Worm (Caenorhabditis elegans) whole organism, early embryonic: ENCODE measurements around the gene gop-3.

ENCODE experiments used
- B0310.2 ChIP-seq: sonication (generic microtip); optimal IDR thresholded peaks from 2 replicates; lab custom pipeline; 2016; ENCODE audit warnings: mild to moderate bottlenecking, missing genetic modification characterization, missing compliant biosample characterization
- F13C5.2 ChIP-seq: sonication (generic microtip); optimal IDR thresholded peaks from 2 replicates; lab custom pipeline; 2017; ENCODE audit warnings: mild to moderate bottlenecking, missing genetic modification characterization, inconsistent platforms, missing compliant biosample characterization
- aly-1 ChIP-seq: sonication (generic microtip); optimal IDR thresholded peaks from 2 replicates; lab custom pipeline; 2016; ENCODE audit warnings: missing genetic modification characterization, missing compliant biosample characterization
- ama-1 ChIP-seq: fragments of 150-350 bp; optimal IDR thresholded peaks from 2 replicates; lab custom pipeline; 2014
- ceh-13 ChIP-seq: fragments of 200-800 bp; sonication (Bioruptor generic); optimal IDR thresholded peaks from 2 replicates; lab custom pipeline; 2018; ENCODE audit warnings: mild to moderate bottlenecking, missing genetic modification characterization, missing compliant biosample characterization
- ceh-36 ChIP-seq: sonication (generic microtip); optimal IDR thresholded peaks from 2 replicates; lab custom pipeline; 2016; ENCODE audit warnings: missing genetic modification characterization, inconsistent platforms, missing compliant biosample characterization
- ets-7 ChIP-seq: sonication (generic microtip); optimal IDR thresholded peaks from 2 replicates; lab custom pipeline; 2016; ENCODE audit warnings: missing genotype, missing genetic modification characterization, missing compliant biosample characterization
- flt-1 ChIP-seq: fragments of 200-800 bp; sonication (Bioruptor generic); IDR thresholded peaks from 2 replicates; pipeline ENCODE4 v1.3.6; 2022; ENCODE audit warnings: missing genetic modification characterization, missing compliant biosample characterization
- hmbx-1 ChIP-seq: sonication (generic microtip); optimal IDR thresholded peaks from 2 replicates; lab custom pipeline; 2016; ENCODE audit warnings: mild to moderate bottlenecking, missing genetic modification characterization, missing compliant biosample characterization
- hmg-4 ChIP-seq: fragments of 200-800 bp; sonication (Bioruptor generic); optimal IDR thresholded peaks from 2 replicates; lab custom pipeline; 2018; ENCODE audit warnings: mild to moderate bottlenecking, missing genetic modification characterization, missing compliant biosample characterization
- hnd-1 ChIP-seq: sonication (generic microtip); optimal IDR thresholded peaks from 2 replicates; lab custom pipeline; 2016; ENCODE audit warnings: missing genetic modification characterization, missing compliant biosample characterization
- pes-1 ChIP-seq: fragments of 200-800 bp; sonication (Bioruptor generic); IDR thresholded peaks from 2 replicates; pipeline ENCODE4 v1.3.6; 2022; ENCODE audit warnings: missing genetic modification reagents, missing genetic modification characterization, missing compliant biosample characterization
- scrt-1 ChIP-seq: fragments of 200-800 bp; sonication (Bioruptor generic); IDR thresholded peaks from 2 replicates; pipeline ENCODE4 v1.3.6; 2022; ENCODE audit warnings: missing genetic modification characterization, missing compliant biosample characterization
- sea-1 ChIP-seq: fragments of 200-800 bp; sonication (Bioruptor generic); conservative IDR thresholded peaks from 2 replicates; pipeline ENCODE4 v1.3.6; 2022; ENCODE audit warnings: missing genetic modification characterization, missing compliant biosample characterization
- tbx-11 ChIP-seq: fragments of 200-800 bp; sonication (Bioruptor generic); IDR thresholded peaks from 2 replicates; pipeline ENCODE4 v1.3.6; 2022; ENCODE audit warnings: missing genetic modification characterization, missing compliant biosample characterization
- tbx-37 ChIP-seq: fragments of 200-800 bp; sonication (Bioruptor generic); conservative IDR thresholded peaks from 2 replicates; pipeline ENCODE4 v1.3.6; 2022; ENCODE audit warnings: missing genetic modification reagents, missing genetic modification characterization, missing compliant biosample characterization
- tra-4 ChIP-seq: sonication (generic microtip); optimal IDR thresholded peaks from 2 replicates; lab custom pipeline; 2017; ENCODE audit warnings: missing genetic modification characterization, missing compliant biosample characterization

gop-3 gene

DNA sequence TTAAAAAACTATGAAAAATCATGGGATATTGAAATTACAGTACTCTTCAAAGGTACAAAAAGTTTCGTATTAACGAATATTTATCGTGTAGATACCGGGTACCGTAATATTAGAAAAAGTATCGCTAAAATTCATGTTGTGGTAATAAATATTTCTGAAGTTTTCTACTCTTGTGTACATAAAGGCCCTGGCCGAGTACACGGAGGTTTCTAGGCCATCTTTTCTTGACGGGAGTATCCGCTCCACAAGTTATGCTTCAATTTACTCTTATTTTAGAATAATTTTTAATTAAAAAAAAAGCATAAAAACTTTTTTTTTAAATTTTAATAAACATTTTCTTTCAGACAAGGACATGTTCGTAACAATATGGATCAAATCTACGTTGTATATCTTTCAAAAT is 27.4 kb upstream of the gop-3 start:
- TF ChIP-seq pes-1 = no peak
- no peak for TF ChIP-seq B0310.2 (tag; lab: Kevin White, UChicago)
- TF ChIP-seq ets-7 (tag; lab: Kevin White, UChicago) = no peak

DNA sequence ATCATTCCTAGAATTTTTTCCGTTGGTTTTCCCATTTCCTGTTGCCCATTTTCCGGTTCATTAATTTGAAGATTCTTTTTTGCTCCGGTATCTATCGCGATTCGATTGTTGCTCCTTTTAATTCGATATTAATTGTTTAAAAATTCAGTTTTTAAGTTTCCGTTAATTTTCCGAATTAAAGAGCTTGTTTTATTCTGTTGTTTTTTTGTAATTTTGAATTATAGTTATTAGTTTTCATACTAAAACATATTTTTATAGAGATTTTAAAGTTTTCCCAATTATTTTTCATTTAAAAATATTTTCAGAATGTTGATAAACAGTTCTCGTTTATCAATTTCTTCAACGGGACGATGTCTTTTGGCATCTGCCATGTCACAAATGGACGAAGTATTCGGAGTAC is 26.2 kb upstream of the gop-3 start, which contains the start of gene mrps-26:
mrps-26 (plus strand) TSS at position 301 of the 400 bp plus-strand sequence.
- no peak for TF ChIP-seq hmbx-1 (tag; lab: Kevin White, UChicago)
- no peak for TF ChIP-seq ama-1
- no peak for TF ChIP-seq B0310.2 (tag; lab: Kevin White, UChicago)
- TF ChIP-seq tbx-11 (GFP tag; lab: Robert Waterston, UW) = no peak

DNA sequence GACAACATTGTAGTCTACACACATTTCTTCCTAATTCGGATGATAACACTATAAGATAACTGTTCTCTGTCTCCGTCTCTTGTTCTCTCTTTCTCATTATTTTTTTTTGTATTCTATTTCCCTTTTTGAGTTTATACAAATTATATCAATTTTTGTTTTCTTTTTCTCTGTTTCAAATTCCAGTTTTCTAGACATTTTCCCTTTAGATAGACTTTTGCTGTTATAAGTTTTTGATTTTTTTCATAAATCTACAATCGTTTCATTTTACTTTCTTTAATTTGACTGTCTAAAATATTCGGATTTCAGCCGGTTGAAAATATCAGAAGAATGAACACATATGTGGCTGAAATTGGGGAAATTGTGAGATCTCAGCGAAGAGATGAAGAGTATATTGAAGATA is 24.4 kb upstream of the gop-3 start, which contains the start of gene prx-10:
prx-10 (plus strand) TSS at position 301 of the 400 bp plus-strand sequence.
- TF ChIP-seq F13C5.2 (tag; lab: Kevin White, UChicago) = no peak
- TF ChIP-seq scrt-1 (GFP tag; lab: Robert Waterston, UW) = no peak
- no peak for TF ChIP-seq aly-1
- TF ChIP-seq pes-1 = no peak
- no peak for TF ChIP-seq ets-7 (tag; lab: Kevin White, UChicago)
- no peak for TF ChIP-seq B0310.2 (tag; lab: Kevin White, UChicago)
- no peak for TF ChIP-seq sea-1
- TF ChIP-seq hmg-4 (GFP tag; lab: Kevin White, UChicago) = no peak
- no peak for TF ChIP-seq tbx-11 (GFP tag; lab: Robert Waterston, UW)
- no peak for TF ChIP-seq tbx-37 (GFP tag; lab: Robert Waterston, UW)
- no peak for TF ChIP-seq tra-4 (tag; lab: Kevin White, UChicago)
- no peak for TF ChIP-seq ceh-36
- no peak for TF ChIP-seq ceh-13 (GFP tag; lab: Kevin White, UChicago)
- TF ChIP-seq flt-1 = no peak
- TF ChIP-seq ama-1 = no peak
- no peak for TF ChIP-seq hnd-1 (tag; lab: Kevin White, UChicago)
- TF ChIP-seq hmbx-1 (tag; lab: Kevin White, UChicago) = no peak

DNA sequence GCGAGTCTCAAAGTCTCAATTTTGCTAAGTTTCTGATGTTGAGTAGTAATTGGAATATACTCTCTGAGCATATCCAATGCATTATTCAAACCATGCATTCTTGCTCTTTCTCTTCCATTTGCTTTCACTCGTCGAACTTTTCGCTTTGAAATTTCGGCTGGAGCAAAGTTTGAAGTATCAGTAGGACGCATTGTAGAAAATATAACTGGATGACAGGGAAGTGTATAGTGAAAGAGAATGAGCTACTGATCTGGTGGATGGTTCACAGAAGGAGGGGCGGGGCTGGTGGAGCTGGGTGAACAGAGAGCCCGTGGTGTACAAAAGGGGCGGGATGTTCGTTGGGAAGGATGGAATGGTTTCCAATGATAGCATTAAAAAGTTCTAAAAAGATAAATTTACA is 18.6 kb upstream of the gop-3 start:
- no peak for TF ChIP-seq B0310.2 (tag; lab: Kevin White, UChicago)
- TF ChIP-seq tbx-37 (GFP tag; lab: Robert Waterston, UW) = no peak
- no peak for TF ChIP-seq ama-1
- no peak for TF ChIP-seq pes-1
- TF ChIP-seq scrt-1 (GFP tag; lab: Robert Waterston, UW) = no peak
- TF ChIP-seq hnd-1 (tag; lab: Kevin White, UChicago) = no peak
- no peak for TF ChIP-seq aly-1
- TF ChIP-seq ceh-36 = no peak
- TF ChIP-seq sea-1 = no peak
- no peak for TF ChIP-seq ets-7 (tag; lab: Kevin White, UChicago)
- TF ChIP-seq flt-1 = no peak
- no peak for TF ChIP-seq hmg-4 (GFP tag; lab: Kevin White, UChicago)
- TF ChIP-seq ceh-13 (GFP tag; lab: Kevin White, UChicago) = no peak
- TF ChIP-seq tbx-11 (GFP tag; lab: Robert Waterston, UW) = no peak
- no peak for TF ChIP-seq F13C5.2 (tag; lab: Kevin White, UChicago)
- TF ChIP-seq hmbx-1 (tag; lab: Kevin White, UChicago) = no peak
- TF ChIP-seq tra-4 (tag; lab: Kevin White, UChicago) = no peak

DNA sequence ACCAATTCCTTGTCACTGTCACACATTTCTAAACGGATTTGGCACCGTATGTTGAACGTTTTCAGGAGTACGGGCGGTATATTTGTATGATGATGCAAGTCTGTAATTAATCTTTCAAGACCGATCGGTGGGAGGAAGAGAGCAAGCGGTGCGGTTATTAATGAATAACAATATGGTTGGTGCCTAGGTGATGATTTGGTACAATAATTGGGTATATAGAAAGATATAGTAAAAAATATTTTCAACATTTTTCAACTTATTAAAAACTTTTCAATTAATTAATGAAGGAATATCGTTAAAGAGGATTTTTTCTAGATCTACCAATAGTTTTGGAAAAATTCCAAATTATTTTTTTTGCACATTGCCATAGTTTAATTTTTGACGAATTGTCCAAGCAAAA is 16.0 kb upstream of the gop-3 start, which contains the start of gene cnd-1:
cnd-1 (minus strand) TSS at position 101 of the 400 bp plus-strand sequence.
- TF ChIP-seq ama-1 (no peak), B0310.2 (tag; lab: Kevin White, UChicago) (no peak), F13C5.2 (tag; lab: Kevin White, UChicago) (no peak), scrt-1 (GFP tag; lab: Robert Waterston, UW) (no peak), ceh-36 (no peak), tra-4 (tag; lab: Kevin White, UChicago) (no peak), flt-1 (no peak), tbx-37 (GFP tag; lab: Robert Waterston, UW) (no peak), aly-1 (no peak), ets-7 (tag; lab: Kevin White, UChicago) (no peak), sea-1 (no peak), hmg-4 (GFP tag; lab: Kevin White, UChicago) (no peak), pes-1 (no peak), hnd-1 (tag; lab: Kevin White, UChicago) (no peak), hmbx-1 (tag; lab: Kevin White, UChicago) (no peak), tbx-11 (GFP tag; lab: Robert Waterston, UW) (no peak), ceh-13 (GFP tag; lab: Kevin White, UChicago) (no peak)

DNA sequence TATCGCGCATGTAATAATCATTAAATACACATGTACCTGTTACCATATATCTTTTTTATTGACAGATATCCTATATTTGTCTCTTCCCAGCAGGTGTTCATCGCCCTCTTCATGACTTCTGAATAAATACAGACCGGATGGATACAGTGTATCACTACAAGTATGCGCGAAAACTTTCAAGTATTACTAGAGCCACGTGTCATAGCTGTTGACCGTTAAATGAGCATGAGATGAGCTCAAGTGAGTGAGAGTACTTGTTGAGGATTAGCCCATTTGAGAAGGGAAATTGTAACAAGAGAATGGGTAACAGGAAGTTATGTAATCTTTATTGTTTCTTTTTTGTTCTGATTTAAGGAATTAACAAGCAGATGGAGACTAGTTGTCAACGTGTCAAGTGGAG is 15.4 kb upstream of the gop-3 start:
- TF ChIP-seq flt-1 (no peak), ceh-13 (GFP tag; lab: Kevin White, UChicago) (no peak), hnd-1 (tag; lab: Kevin White, UChicago) (no peak), scrt-1 (GFP tag; lab: Robert Waterston, UW) (no peak), ama-1 (no peak), sea-1 (no peak), aly-1 (no peak), tbx-11 (GFP tag; lab: Robert Waterston, UW) (no peak), ets-7 (tag; lab: Kevin White, UChicago) (no peak), hmbx-1 (tag; lab: Kevin White, UChicago) (no peak), B0310.2 (tag; lab: Kevin White, UChicago) (no peak)

DNA sequence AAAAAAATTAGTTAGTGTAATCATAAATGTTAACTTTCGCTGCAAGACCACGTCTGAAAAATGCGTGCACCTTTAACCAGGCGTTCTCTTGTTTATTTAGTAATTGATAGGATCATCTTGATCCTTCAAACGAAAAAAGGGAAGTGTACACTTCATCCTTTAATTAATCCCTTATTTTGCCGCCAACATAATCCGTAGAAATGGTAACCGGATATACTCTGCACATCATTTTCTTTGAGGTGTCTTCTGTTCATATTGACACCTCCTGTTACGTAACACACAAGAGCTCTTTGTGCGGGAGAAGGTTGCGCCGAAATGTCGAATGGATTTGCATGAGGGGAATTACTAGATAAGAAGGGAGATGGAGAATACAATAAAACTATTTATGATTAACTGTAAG is 11.8 kb upstream of the gop-3 start:
- TF ChIP-seq pes-1 = no peak
- TF ChIP-seq ceh-36 = peak; percentile 67

DNA sequence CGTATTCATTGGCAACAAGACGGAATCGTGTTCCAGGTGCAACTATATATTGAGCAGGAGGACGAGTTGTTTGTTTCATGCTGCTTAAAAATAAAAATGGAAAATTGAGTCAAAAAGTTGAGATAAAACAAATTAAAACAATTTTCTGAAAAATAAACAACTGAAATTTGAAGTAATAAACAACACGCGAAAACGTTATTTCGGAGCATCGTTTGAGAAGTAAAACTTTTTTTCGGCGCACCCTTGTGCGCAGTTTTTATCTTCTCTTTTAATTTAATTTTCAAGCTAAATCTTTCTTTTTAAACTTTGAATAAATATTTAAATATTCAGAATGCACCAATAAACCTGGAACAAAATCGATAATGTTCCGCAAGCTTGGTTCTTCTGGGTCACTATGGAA is 6.4 kb upstream of the gop-3 start, which contains the start of the genes sumv-1 and gop-1:
sumv-1 (minus strand) TSS at position 80 of the 400 bp plus-strand sequence.
gop-1 (plus strand) TSS at position 331 of the 400 bp plus-strand sequence.
- TF ChIP-seq ceh-36 (no peak), scrt-1 (GFP tag; lab: Robert Waterston, UW) (no peak), pes-1 (no peak), hnd-1 (tag; lab: Kevin White, UChicago) (no peak), ceh-13 (GFP tag; lab: Kevin White, UChicago) (no peak), B0310.2 (tag; lab: Kevin White, UChicago) (no peak), flt-1 (no peak), ama-1 (no peak), tra-4 (tag; lab: Kevin White, UChicago) (no peak), F13C5.2 (tag; lab: Kevin White, UChicago) (no peak), hmbx-1 (tag; lab: Kevin White, UChicago) (no peak), tbx-37 (GFP tag; lab: Robert Waterston, UW) (no peak), hmg-4 (GFP tag; lab: Kevin White, UChicago) (no peak), ets-7 (tag; lab: Kevin White, UChicago) (no peak)
